Worm (Caenorhabditis elegans) whole organism, young adult: ENCODE results near the gene grd-6.

ENCODE experiments used
- B0019.2 ChIP-seq: fragments of 200-800 bp; sonication (Bioruptor generic); conservative IDR thresholded peaks from 2 replicates; pipeline ENCODE4 v1.3.6; 2022; ENCODE audit warnings: missing genetic modification reagents, missing genetic modification characterization, missing compliant biosample characterization
- F23B12.7 ChIP-seq: sonication (generic microtip); optimal IDR thresholded peaks from 2 replicates; lab custom pipeline; 2017; ENCODE audit warnings: missing genetic modification characterization, mild to moderate bottlenecking, missing compliant biosample characterization, antibody characterized with exemption, moderate library complexity; ENCODE audit not compliant: insufficient read depth
- F33H1.4 ChIP-seq: fragments of 200-800 bp; sonication (Bioruptor generic); IDR thresholded peaks from 2 replicates; pipeline ENCODE4 v1.3.6; 2022; ENCODE audit warnings: missing genetic modification reagents, missing genetic modification characterization, missing compliant biosample characterization
- F57A8.1 ChIP-seq: fragments of 200-800 bp; sonication (Bioruptor generic); optimal IDR thresholded peaks from 2 replicates; lab custom pipeline; 2018; ENCODE audit warnings: mild to moderate bottlenecking, missing genetic modification characterization, moderate library complexity, missing compliant biosample characterization
- K12H6.12 ChIP-seq: fragments of 200-800 bp; sonication (Bioruptor generic); optimal IDR thresholded peaks from 2 replicates; lab custom pipeline; 2018; ENCODE audit warnings: mild to moderate bottlenecking, missing genetic modification characterization, missing compliant biosample characterization
- Y53G8AR.9 ChIP-seq: fragments of 200-800 bp; sonication (Bioruptor generic); conservative IDR thresholded peaks from 2 replicates; pipeline ENCODE4 v1.3.6; 2022; ENCODE audit warnings: missing genetic modification reagents, missing genetic modification characterization, missing compliant biosample characterization
- Y67H2A.10 ChIP-seq: fragments of 200-800 bp; sonication (Bioruptor generic); conservative IDR thresholded peaks from 2 replicates; pipeline ENCODE4 v1.3.6; 2022; ENCODE audit warnings: missing genetic modification reagents, missing genetic modification characterization, missing compliant biosample characterization
- aptf-2 ChIP-seq: fragments of 200-800 bp; sonication (Bioruptor generic); conservative IDR thresholded peaks from 2 replicates; pipeline ENCODE4 v1.3.6; 2022; ENCODE audit warnings: missing genetic modification reagents, missing genetic modification characterization, missing compliant biosample characterization
- attf-5 ChIP-seq: fragments of 200-800 bp; sonication (Bioruptor generic); optimal IDR thresholded peaks from 2 replicates; lab custom pipeline; 2018; ENCODE audit warnings: mild to moderate bottlenecking, missing genetic modification characterization, missing compliant biosample characterization
- bed-2 ChIP-seq: fragments of 200-800 bp; sonication (Bioruptor generic); IDR thresholded peaks from 2 replicates; pipeline ENCODE4 v1.3.6; 2022; ENCODE audit warnings: missing genetic modification reagents, missing genetic modification characterization, missing compliant biosample characterization
- ccch-3 ChIP-seq: fragments of 200-800 bp; sonication (Bioruptor generic); optimal IDR thresholded peaks from 2 replicates; lab custom pipeline; 2018; ENCODE audit warnings: mild to moderate bottlenecking, missing genetic modification characterization, missing compliant biosample characterization
- cebp-1 ChIP-seq, 2 experiments: fragments of 200-800 bp in 1 of 2; sonication (Bioruptor generic) in 1 of 2; sonication (generic microtip) in 1 of 2; IDR thresholded peaks in 1 of 2; optimal IDR thresholded peaks in 1 of 2; 2 replicates each; pipeline versions ENCODE4 v1.3.6 to Lab custom; 2017 to 2022; ENCODE audit warnings: missing compliant biosample characterization in 2 of 2, missing genetic modification characterization in 2 of 2, mild to moderate bottlenecking in 1 of 2, missing genetic modification reagents in 1 of 2, moderate library complexity in 1 of 2
- ceh-100 ChIP-seq: fragments of 200-800 bp; sonication (Bioruptor generic); IDR thresholded peaks from 2 replicates; pipeline ENCODE4 v1.3.6; 2022; ENCODE audit warnings: missing genetic modification reagents, missing genetic modification characterization, missing compliant biosample characterization
- ceh-27 ChIP-seq: fragments of 200-800 bp; sonication (Bioruptor generic); optimal IDR thresholded peaks from 2 replicates; lab custom pipeline; 2018; ENCODE audit warnings: mild to moderate bottlenecking, missing genetic modification characterization, moderate library complexity, missing compliant biosample characterization
- ceh-79 ChIP-seq: sonication (generic microtip); optimal IDR thresholded peaks from 2 replicates; lab custom pipeline; 2017; ENCODE audit warnings: mild to moderate bottlenecking, missing genetic modification characterization, missing compliant biosample characterization
- chd-7 ChIP-seq: sonication (generic microtip); optimal IDR thresholded peaks from 2 replicates; lab custom pipeline; 2016; ENCODE audit warnings: mild to moderate bottlenecking, missing genetic modification characterization, moderate library complexity, missing compliant biosample characterization
- dox-1 ChIP-seq: fragments of 200-800 bp; sonication (Bioruptor generic); IDR thresholded peaks from 2 replicates; pipeline ENCODE4 v1.3.6; 2022; ENCODE audit warnings: missing genetic modification reagents, missing genetic modification characterization, missing compliant biosample characterization
- ets-4 ChIP-seq: fragments of 200-800 bp; sonication (Bioruptor generic); optimal IDR thresholded peaks from 2 replicates; lab custom pipeline; 2018; ENCODE audit warnings: mild to moderate bottlenecking, missing genetic modification characterization, missing compliant biosample characterization
- hlh-26 ChIP-seq: fragments of 200-800 bp; sonication (Bioruptor generic); conservative IDR thresholded peaks from 2 replicates; pipeline ENCODE4 v1.3.6; 2022; ENCODE audit warnings: missing genetic modification reagents, missing genetic modification characterization, missing compliant biosample characterization
- hmg-1.2 ChIP-seq: fragments of 200-800 bp; sonication (Bioruptor generic); IDR thresholded peaks from 2 replicates; pipeline ENCODE4 v1.3.6; 2022; ENCODE audit warnings: missing genetic modification reagents, missing genetic modification characterization, missing compliant biosample characterization
- lag-1 ChIP-seq: fragments of 200-800 bp; sonication (Bioruptor generic); IDR thresholded peaks from 2 replicates; pipeline ENCODE4 v1.3.6; 2022; ENCODE audit warnings: missing genetic modification reagents, missing genetic modification characterization, missing compliant biosample characterization
- let-607 ChIP-seq, 2 experiments: fragments of 200-800 bp in 1 of 2; sonication (Bioruptor generic) in 1 of 2; sonication (generic microtip) in 1 of 2; optimal IDR thresholded peaks; 2 replicates each; lab custom pipeline; 2016 to 2018; ENCODE audit warnings: mild to moderate bottlenecking in 2 of 2, missing compliant biosample characterization in 2 of 2, missing genetic modification characterization in 2 of 2, moderate library complexity in 2 of 2, missing genotype in 1 of 2
- lir-1 ChIP-seq: fragments of 200-800 bp; sonication (Bioruptor generic); conservative IDR thresholded peaks from 2 replicates; pipeline ENCODE4 v1.3.6; 2022; ENCODE audit warnings: missing genetic modification reagents, missing genetic modification characterization, missing compliant biosample characterization
- madf-10 ChIP-seq: sonication (generic microtip); optimal IDR thresholded peaks from 2 replicates; lab custom pipeline; 2016; ENCODE audit warnings: mild to moderate bottlenecking, missing genetic modification characterization, missing compliant biosample characterization
- mcd-1 ChIP-seq: fragments of 200-800 bp; sonication (Bioruptor generic); IDR thresholded peaks from 2 replicates; pipeline ENCODE4 v1.3.6; 2022; ENCODE audit warnings: missing genetic modification reagents, missing genetic modification characterization, missing compliant biosample characterization
- nhr-120 ChIP-seq: fragments of 200-800 bp; sonication (Bioruptor generic); IDR thresholded peaks from 2 replicates; pipeline ENCODE4 v1.3.6; 2022; ENCODE audit warnings: missing genetic modification characterization, missing compliant biosample characterization
- nhr-80 ChIP-seq: sonication (generic microtip); optimal IDR thresholded peaks from 2 replicates; lab custom pipeline; 2016; ENCODE audit warnings: missing genetic modification characterization, missing compliant biosample characterization
- pbrm-1 ChIP-seq: fragments of 200-800 bp; sonication (Bioruptor generic); IDR thresholded peaks from 2 replicates; pipeline ENCODE4 v1.3.6; 2022; ENCODE audit warnings: missing genetic modification reagents, missing genetic modification characterization, missing compliant biosample characterization
- rpc-1 ChIP-seq, 2 experiments: fragments of 150-350 bp in 1 of 2; sonication (generic microtip) in 1 of 2; optimal IDR thresholded peaks; 2 replicates each; lab custom pipeline; 2014 to 2018; ENCODE audit warnings: missing biosample characterization in 1 of 2, missing genetic modification characterization in 1 of 2, missing genetic modification reagents in 1 of 2, missing genotype in 1 of 2
- snpc-4 ChIP-seq, 5 experiments: fragments of 150-350 bp in 1 of 5; sonication (generic microtip) in 4 of 5; optimal IDR thresholded peaks; 2 replicates each; lab custom pipeline; 2014 to 2018; ENCODE audit warnings: missing genetic modification characterization in 5 of 5, missing biosample characterization in 3 of 5, antibody characterized with exemption in 2 of 5, mild to moderate bottlenecking in 2 of 5, missing compliant biosample characterization in 2 of 5, missing genotype in 2 of 5, moderate library complexity in 2 of 5, missing genetic modification reagents in 1 of 5
- somi-1 ChIP-seq: fragments of 200-800 bp; sonication (Bioruptor generic); optimal IDR thresholded peaks from 2 replicates; lab custom pipeline; 2018; ENCODE audit warnings: mild to moderate bottlenecking, missing genetic modification characterization, missing compliant biosample characterization
- sptf-2 ChIP-seq: fragments of 200-800 bp; sonication (Bioruptor generic); optimal IDR thresholded peaks from 2 replicates; lab custom pipeline; 2018; ENCODE audit warnings: mild to moderate bottlenecking, missing genetic modification characterization, missing compliant biosample characterization
- tbp1 ChIP-seq: fragments of 200-800 bp; sonication (Bioruptor generic); optimal IDR thresholded peaks from 2 replicates; lab custom pipeline; 2018; ENCODE audit warnings: mild to moderate bottlenecking, missing genetic modification characterization, missing compliant biosample characterization
- tlf-1 ChIP-seq: fragments of 200-800 bp; sonication (Bioruptor generic); optimal IDR thresholded peaks from 2 replicates; lab custom pipeline; 2018; ENCODE audit warnings: mild to moderate bottlenecking, missing genetic modification characterization, missing compliant biosample characterization
- unc-62 ChIP-seq: fragments of 150-350 bp; optimal IDR thresholded peaks from 2 replicates; lab custom pipeline; 2014; ENCODE audit warnings: missing biosample characterization, missing genetic modification reagents, missing genetic modification characterization
- xnd-1 ChIP-seq: sonication (generic microtip); optimal IDR thresholded peaks from 2 replicates; lab custom pipeline; 2016; ENCODE audit warnings: missing genotype, missing genetic modification reagents, missing genetic modification characterization, missing compliant biosample characterization
- zfh-2 ChIP-seq: fragments of 200-800 bp; sonication (Bioruptor generic); conservative IDR thresholded peaks from 2 replicates; pipeline ENCODE4 v1.3.6; 2022; ENCODE audit warnings: missing genetic modification reagents, missing genetic modification characterization, missing compliant biosample characterization
- ztf-18 ChIP-seq: sonication (generic microtip); optimal IDR thresholded peaks from 2 replicates; lab custom pipeline; 2016; ENCODE audit warnings: missing genotype, mild to moderate bottlenecking, missing genetic modification characterization, missing compliant biosample characterization
- ztf-3 ChIP-seq: fragments of 200-800 bp; sonication (Bioruptor generic); optimal IDR thresholded peaks from 2 replicates; lab custom pipeline; 2018; ENCODE audit warnings: mild to moderate bottlenecking, missing genetic modification characterization, missing compliant biosample characterization

Gene grd-6

ce11 chrV:9208878-9209277 lies 12.8 kb upstream of the grd-6 start:
- TF ChIP-seq hmg-1.2 (GFP tag; lab: Robert Waterston, UW), result peak; percentile 69
- TF ChIP-seq B0019.2 (GFP tag; lab: Robert Waterston, UW), result no peak
- TF ChIP-seq ztf-18, result no peak
- no peak for TF ChIP-seq ztf-3 (GFP tag; lab: Kevin White, UChicago)
- TF ChIP-seq let-607 (tag; optimal IDR thresholded peaks at IDR 0.05; lab: Kevin White, UChicago), result no peak
- no peak for TF ChIP-seq nhr-80 (tag; lab: Kevin White, UChicago)
- 0 out of 2 replicates have a peak, but pooled peaks have one; percentile 19 for TF ChIP-seq lag-1 (GFP tag; lab: Robert Waterston, UW)

- TF ChIP-seq snpc-4 (GFP tag; optimal IDR thresholded peaks at IDR 0.05; lab: Kevin White, UChicago), result no peak
- peak in 1 of 4 experiments; percentile 60 for TF ChIP-seq snpc-4 (tag; optimal IDR thresholded peaks at IDR 0.05; lab: Kevin White, UChicago)
- peak; percentile 74; the same call in 1 of the 2 replicates for TF ChIP-seq hmg-1.2 (GFP tag; lab: Robert Waterston, UW)
- no peak for TF ChIP-seq somi-1 (GFP tag; lab: Kevin White, UChicago)
- TF ChIP-seq tbp1 (GFP tag; lab: Kevin White, UChicago), result no peak
- peak; percentile 48; the same call in 1 of the 2 replicates for TF ChIP-seq mcd-1 (GFP tag; lab: Robert Waterston, UW)
- TF ChIP-seq attf-5, result peak; percentile 87
- TF ChIP-seq dox-1, result peak; percentile 47; the same call in 1 of the 2 replicates
- TF ChIP-seq zfh-2 (GFP tag; lab: Robert Waterston, UW), result no peak
- TF ChIP-seq K12H6.12 (tag; lab: Kevin White, UChicago), result peak; percentile 8
- TF ChIP-seq hlh-26 (GFP tag; lab: Robert Waterston, UW), result no peak
- no peak for TF ChIP-seq sptf-2 (GFP tag; lab: Kevin White, UChicago)
- no peak for TF ChIP-seq aptf-2 (GFP tag; lab: Robert Waterston, UW)
- TF ChIP-seq lir-1 (GFP tag; lab: Robert Waterston, UW), result no peak
- no peak for TF ChIP-seq ceh-100 (GFP tag; lab: Robert Waterston, UW)
- TF ChIP-seq bed-2, result no peak
- no peak for TF ChIP-seq rpc-1 (optimal IDR thresholded peaks at IDR 0.05; lab: Kevin White, UChicago)
- TF ChIP-seq rpc-1 (tag; optimal IDR thresholded peaks at IDR 0.05; lab: Kevin White, UChicago), result no peak
- TF ChIP-seq nhr-80 (tag; lab: Kevin White, UChicago), result peak; percentile 76
- TF ChIP-seq ccch-3 (GFP tag; lab: Kevin White, UChicago), result no peak
- no peak for TF ChIP-seq Y67H2A.10 (GFP tag; lab: Robert Waterston, UW)
- TF ChIP-seq let-607 (tag; optimal IDR thresholded peaks at IDR 0.05; lab: Kevin White, UChicago), result peak in 1 of 2 experiments; percentile 59
- TF ChIP-seq ceh-79 (tag; lab: Kevin White, UChicago), result no peak
- TF ChIP-seq ets-4, result no peak
- no peak for TF ChIP-seq madf-10
- peak; percentile 22 for TF ChIP-seq ztf-18
- no peak for TF ChIP-seq xnd-1
- peak; percentile 7 for TF ChIP-seq ceh-27 (GFP tag; lab: Kevin White, UChicago)
- no peak for TF ChIP-seq F33H1.4
- TF ChIP-seq tlf-1 (GFP tag; lab: Kevin White, UChicago), result no peak
- no peak for TF ChIP-seq cebp-1 (GFP tag; IDR thresholded peaks at IDR 0.05; lab: Robert Waterston, UW)
- TF ChIP-seq cebp-1 (tag; optimal IDR thresholded peaks at IDR 0.05; lab: Kevin White, UChicago), result peak; percentile 22
- TF ChIP-seq unc-62, result no peak
- no peak for TF ChIP-seq B0019.2 (GFP tag; lab: Robert Waterston, UW)
- TF ChIP-seq nhr-120 (GFP tag; lab: Robert Waterston, UW), result no peak
- peak; percentile 35 for TF ChIP-seq F23B12.7 (tag; lab: Kevin White, UChicago)
- TF ChIP-seq pbrm-1 (GFP tag; lab: Robert Waterston, UW), result no peak
- TF ChIP-seq chd-7, result no peak
- TF ChIP-seq F57A8.1, result no peak
- TF ChIP-seq Y53G8AR.9 (GFP tag; lab: Robert Waterston, UW), result no peak
These were observed 9.2 kb upstream of the grd-6 start for ce11 chrV:9212499-9212898.
